Fruit fly (Drosophila melanogaster): ENCODE data around the gene CG18476.

Gene CG18476

dm6 chr3R:11646826-11647225, 31.1 kb downstream of the CG18476 start:
- no peak for TF ChIP-seq HmgD (GFP tag; optimal IDR thresholded peaks at IDR 0.05)
- TF ChIP-seq Taf1 (GFP tag; IDR thresholded peaks at IDR 0.05) = no peak
- TF ChIP-seq br (optimal IDR thresholded peaks at IDR 0.05) = no peak
- no peak for TF ChIP-seq en (GFP tag; optimal IDR thresholded peaks at IDR 0.05)
- no peak for TF ChIP-seq dmrt99B (tag; optimal IDR thresholded peaks at IDR 0.05)
- no peak for TF ChIP-seq CG10147 (GFP tag; optimal IDR thresholded peaks at IDR 0.05)
- TF ChIP-seq ro (GFP tag; IDR thresholded peaks at IDR 0.05) = no peak
- no peak for TF ChIP-seq CG6175 (GFP tag; IDR thresholded peaks at IDR 0.05)
- TF ChIP-seq Dfd (GFP tag; optimal IDR thresholded peaks at IDR 0.05) = no peak
- no peak for TF ChIP-seq cato (GFP tag; optimal IDR thresholded peaks at IDR 0.05; ENCODE audit: borderline replicate concordance)
- TF ChIP-seq Trl (optimal IDR thresholded peaks at IDR 0.05) = peak in 1 of 2 experiments; percentile 34
- no peak for TF ChIP-seq Trl (GFP tag; optimal IDR thresholded peaks at IDR 0.05)
- no peak for TF ChIP-seq gce (GFP tag; IDR thresholded peaks at IDR 0.05)
- no peak for TF ChIP-seq Opbp (GFP tag; IDR thresholded peaks at IDR 0.05; ENCODE audit: partially characterized antibody)
- no peak for TF ChIP-seq tll (GFP tag; optimal IDR thresholded peaks at IDR 0.05)
- TF ChIP-seq CG6272 (GFP tag; IDR thresholded peaks at IDR 0.05) = no peak
- TF ChIP-seq CG14667 (GFP tag; IDR thresholded peaks at IDR 0.05) = no peak
- no peak for TF ChIP-seq Sry-δ (GFP tag; optimal IDR thresholded peaks at IDR 0.05)
- TF ChIP-seq CG34422 (GFP tag; IDR thresholded peaks at IDR 0.05) = peak; percentile 51; the same call in 1 of the 3 replicates
- no peak for TF ChIP-seq CG7372 (GFP tag; IDR thresholded peaks at IDR 0.05)
- no peak for TF ChIP-seq ash1 (GFP tag; optimal IDR thresholded peaks at IDR 0.05)
- no peak for TF ChIP-seq kni (GFP tag; optimal IDR thresholded peaks at IDR 0.05)
- 0 out of 2 replicates have a peak, but pooled peaks have one; percentile 31 for TF ChIP-seq hbn (GFP tag; IDR thresholded peaks at IDR 0.05; ENCODE audit: partially characterized antibody)
- TF ChIP-seq slou (GFP tag; optimal IDR thresholded peaks at IDR 0.05) = no peak
- TF ChIP-seq CG13287 (GFP tag; IDR thresholded peaks at IDR 0.05; ENCODE audit: partially characterized antibody) = peak; percentile 20; the same call in 1 of the 2 replicates
- TF ChIP-seq CG33213 (GFP tag; optimal IDR thresholded peaks at IDR 0.05) = no peak
- no peak for TF ChIP-seq CG9797 (GFP tag; optimal IDR thresholded peaks at IDR 0.05)
- no peak for TF ChIP-seq ranshi (GFP tag; IDR thresholded peaks at IDR 0.05)
- TF ChIP-seq Med (GFP tag) = peak; percentile 49
- TF ChIP-seq CG31441 (GFP tag; IDR thresholded peaks at IDR 0.05) = no peak
- TF ChIP-seq Rfx (GFP tag; IDR thresholded peaks at IDR 0.05) = no peak
- no peak for TF ChIP-seq luna (GFP tag; optimal IDR thresholded peaks at IDR 0.05)
- TF ChIP-seq CG1602 (GFP tag; optimal IDR thresholded peaks at IDR 0.05) = no peak
- no peak for TF ChIP-seq so (GFP tag; IDR thresholded peaks at IDR 0.05)
- TF ChIP-seq CG8944 (GFP tag; optimal IDR thresholded peaks at IDR 0.05) = no peak
- no peak for TF ChIP-seq CG12155 (GFP tag; optimal IDR thresholded peaks at IDR 0.05)
- TF ChIP-seq CG43689 (GFP tag; IDR thresholded peaks at IDR 0.05) = no peak
- no peak for TF ChIP-seq bbx (GFP tag; IDR thresholded peaks at IDR 0.05; ENCODE audit: partially characterized antibody)
- no peak for TF ChIP-seq crp (GFP tag; optimal IDR thresholded peaks at IDR 0.05)
- no peak for TF ChIP-seq YL-1 (GFP tag; optimal IDR thresholded peaks at IDR 0.05)
- TF ChIP-seq sqz (GFP tag; optimal IDR thresholded peaks at IDR 0.05) = peak; percentile 62
- no peak for TF ChIP-seq hkb (optimal IDR thresholded peaks at IDR 0.05)
- TF ChIP-seq hkb (GFP tag; IDR thresholded peaks at IDR 0.05) = no peak
- TF ChIP-seq chinmo (GFP tag; IDR thresholded peaks at IDR 0.05; ENCODE audit: partially characterized antibody) = 0 out of 4 replicates have a peak, but pooled peaks have one; percentile 74
- TF ChIP-seq CG6683 (GFP tag; optimal IDR thresholded peaks at IDR 0.05) = no peak
- no peak for TF ChIP-seq oc (tag; optimal IDR thresholded peaks at IDR 0.05)
- TF ChIP-seq otp (GFP tag; IDR thresholded peaks at IDR 0.05) = 0 out of 3 replicates have a peak, but pooled peaks have one; percentile 4
- TF ChIP-seq nom (GFP tag; optimal IDR thresholded peaks at IDR 0.05) = peak; percentile 98
- peak; percentile 2 for TF ChIP-seq ATbp (GFP tag; optimal IDR thresholded peaks at IDR 0.05)
- peak; percentile 51 for TF ChIP-seq Deaf1 (tag; optimal IDR thresholded peaks at IDR 0.05)
- peak; percentile 71 for TF ChIP-seq CG3163 (GFP tag; optimal IDR thresholded peaks at IDR 0.05)
- no peak for TF ChIP-seq CG10979 (tag; optimal IDR thresholded peaks at IDR 0.05)
